Worm (Caenorhabditis elegans) whole organism, late embryonic: ENCODE data around the gene dmsr-3.

Experiments used
- ceh-22 ChIP-seq: sonication (generic microtip); optimal IDR thresholded peaks from 2 replicates; lab custom pipeline; 2017; ENCODE audit warnings: missing biosample characterization, missing genetic modification characterization
- elt-4 ChIP-seq: sonication (generic microtip); optimal IDR thresholded peaks from 2 replicates; lab custom pipeline; 2016; ENCODE audit warnings: missing genetic modification characterization, missing compliant biosample characterization
- fax-1 ChIP-seq: sonication (generic microtip); optimal IDR thresholded peaks from 2 replicates; lab custom pipeline; 2016; ENCODE audit warnings: missing genotype, missing genetic modification characterization, missing compliant biosample characterization
- nhr-11 ChIP-seq: fragments of 150-350 bp; optimal IDR thresholded peaks from 2 replicates; lab custom pipeline; 2014; ENCODE audit warnings: missing biosample characterization, missing genetic modification characterization
- pha-2 ChIP-seq: sonication (generic microtip); optimal IDR thresholded peaks from 2 replicates; lab custom pipeline; 2017; ENCODE audit warnings: mild to moderate bottlenecking, missing genetic modification characterization, missing compliant biosample characterization
- pha-4 ChIP-seq: fragments of 150-350 bp; optimal IDR thresholded peaks from 2 replicates; lab custom pipeline; 2018; ENCODE audit warnings: missing biosample characterization, missing genetic modification reagents, missing genetic modification characterization
- pqm-1 ChIP-seq: sonication (generic microtip); optimal IDR thresholded peaks from 2 replicates; lab custom pipeline; 2016; ENCODE audit warnings: missing genetic modification characterization, missing compliant biosample characterization

- TF ChIP-seq pha-4 (tag; lab: Kevin White, UChicago) (no peak), nhr-11 (tag; lab: Kevin White, UChicago) (no peak), pqm-1 (tag; lab: Kevin White, UChicago) (no peak), elt-4 (tag; lab: Kevin White, UChicago) (no peak), pha-2 (tag; lab: Kevin White, UChicago) (no peak), ceh-22 (tag; lab: Kevin White, UChicago) (no peak), fax-1 (tag; lab: Kevin White, UChicago) (no peak)
These were observed at the start of gene dmsr-3 for ce11 chrII:13356092-13356491.
